Fruit fly (Drosophila melanogaster): ENCODE measurements around the gene CG15760.

DNA sequence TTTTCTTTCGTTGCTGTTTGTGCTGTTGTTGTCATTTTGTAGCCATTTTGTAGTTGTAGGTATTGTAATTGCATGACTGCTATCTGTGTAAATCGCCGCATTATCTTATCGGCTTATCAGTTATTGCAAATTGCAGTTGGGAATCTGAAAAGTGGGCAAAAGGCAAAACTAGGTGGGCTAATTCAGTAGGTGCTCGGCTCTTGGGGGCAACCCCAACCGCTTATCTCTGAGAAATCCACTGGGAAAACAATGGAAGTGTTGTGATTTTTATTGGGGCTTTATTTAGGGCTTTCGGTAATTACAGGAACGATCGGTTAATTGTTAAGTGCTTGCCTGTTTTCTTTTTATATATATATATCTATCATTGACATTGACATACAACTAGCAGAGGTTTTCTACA, 18.3 kb upstream of the CG15760 start:
- TF ChIP-seq CG8478 (optimal IDR thresholded peaks at IDR 0.05) (no peak), usp (GFP tag; optimal IDR thresholded peaks at IDR 0.05) (no peak), EcR (GFP tag; optimal IDR thresholded peaks at IDR 0.05) (no peak)

All from whole organism.